Fruit fly (Drosophila melanogaster): Measurements from ENCODE around the gene Mur18B.
A peak's percentile ranks its signal among the peaks of the same experiment; 100 is the strongest.

Mur18B gene

dm6 chrX:19247200-19248052, 34.4 kb downstream of the Mur18B start, which contains the start of gene CG7992 (continued):
- TF ChIP-seq dati (GFP tag; IDR thresholded peaks at IDR 0.05) = no peak
- TF ChIP-seq eve (GFP tag; optimal IDR thresholded peaks at IDR 0.05) = no peak
- no peak for TF ChIP-seq dimm (GFP tag; IDR thresholded peaks at IDR 0.05)
- peak in 1 of 2 experiments; percentile 39 for TF ChIP-seq bsh (GFP tag; optimal IDR thresholded peaks at IDR 0.05)
- TF ChIP-seq CG16779 (GFP tag; IDR thresholded peaks at IDR 0.05) = no peak
- no peak for TF ChIP-seq Opbp (GFP tag; IDR thresholded peaks at IDR 0.05; ENCODE audit: partially characterized antibody)
- TF ChIP-seq CG15601 (tag; optimal IDR thresholded peaks at IDR 0.05) = no peak
- TF ChIP-seq nerfin-2 (GFP tag; IDR thresholded peaks at IDR 0.05; ENCODE audit: partially characterized antibody) = no peak
- peak in 1 of 2 experiments; percentile 9 for TF ChIP-seq crp (GFP tag; optimal IDR thresholded peaks at IDR 0.05)
- no peak for TF ChIP-seq CG43689 (GFP tag; IDR thresholded peaks at IDR 0.05)
- peak; percentile 29 for TF ChIP-seq Mad (GFP tag; optimal IDR thresholded peaks at IDR 0.05)
- no peak for TF ChIP-seq CG11085 (GFP tag; IDR thresholded peaks at IDR 0.05)
- no peak for TF ChIP-seq zen2 (GFP tag; IDR thresholded peaks at IDR 0.05; ENCODE audit: partially characterized antibody)
- peak; percentile 14 for TF ChIP-seq Asciz (GFP tag; optimal IDR thresholded peaks at IDR 0.05)
- TF ChIP-seq D19A (tag; optimal IDR thresholded peaks at IDR 0.05) = no peak
- TF ChIP-seq E2f1 (GFP tag; IDR thresholded peaks at IDR 0.05) = 0 out of 2 replicates have a peak, but pooled peaks have one; percentile 27
- TF ChIP-seq fu2 (GFP tag; optimal IDR thresholded peaks at IDR 0.05) = peak; percentile 68
- no peak for TF ChIP-seq wdn (GFP tag; IDR thresholded peaks at IDR 0.05)
- peak; percentile 55 for TF ChIP-seq CG9609 (GFP tag; optimal IDR thresholded peaks at IDR 0.05)
- TF ChIP-seq seq (GFP tag; IDR thresholded peaks at IDR 0.05) = no peak; the same call in 1 of the 2 replicates
- peak; percentile 73 for TF ChIP-seq dmrt99B (tag; optimal IDR thresholded peaks at IDR 0.05)
- no peak for TF ChIP-seq CG14050 (GFP tag; IDR thresholded peaks at IDR 0.05)
- no peak for TF ChIP-seq CG7372 (GFP tag; IDR thresholded peaks at IDR 0.05)
- TF ChIP-seq Bdp1 (GFP tag; optimal IDR thresholded peaks at IDR 0.05) = peak; percentile 23
- no peak for TF ChIP-seq tio (GFP tag; optimal IDR thresholded peaks at IDR 0.05)
- no peak for TF ChIP-seq wek (GFP tag; optimal IDR thresholded peaks at IDR 0.05)
- no peak for TF ChIP-seq ac (GFP tag; optimal IDR thresholded peaks at IDR 0.05)
- TF ChIP-seq B-H2 (GFP tag; optimal IDR thresholded peaks at IDR 0.05) = peak; percentile 16
- peak; percentile 74 for TF ChIP-seq pho (GFP tag; optimal IDR thresholded peaks at IDR 0.05)
- TF ChIP-seq dm (GFP tag; optimal IDR thresholded peaks at IDR 0.05) = peak; percentile 53

DNA sequence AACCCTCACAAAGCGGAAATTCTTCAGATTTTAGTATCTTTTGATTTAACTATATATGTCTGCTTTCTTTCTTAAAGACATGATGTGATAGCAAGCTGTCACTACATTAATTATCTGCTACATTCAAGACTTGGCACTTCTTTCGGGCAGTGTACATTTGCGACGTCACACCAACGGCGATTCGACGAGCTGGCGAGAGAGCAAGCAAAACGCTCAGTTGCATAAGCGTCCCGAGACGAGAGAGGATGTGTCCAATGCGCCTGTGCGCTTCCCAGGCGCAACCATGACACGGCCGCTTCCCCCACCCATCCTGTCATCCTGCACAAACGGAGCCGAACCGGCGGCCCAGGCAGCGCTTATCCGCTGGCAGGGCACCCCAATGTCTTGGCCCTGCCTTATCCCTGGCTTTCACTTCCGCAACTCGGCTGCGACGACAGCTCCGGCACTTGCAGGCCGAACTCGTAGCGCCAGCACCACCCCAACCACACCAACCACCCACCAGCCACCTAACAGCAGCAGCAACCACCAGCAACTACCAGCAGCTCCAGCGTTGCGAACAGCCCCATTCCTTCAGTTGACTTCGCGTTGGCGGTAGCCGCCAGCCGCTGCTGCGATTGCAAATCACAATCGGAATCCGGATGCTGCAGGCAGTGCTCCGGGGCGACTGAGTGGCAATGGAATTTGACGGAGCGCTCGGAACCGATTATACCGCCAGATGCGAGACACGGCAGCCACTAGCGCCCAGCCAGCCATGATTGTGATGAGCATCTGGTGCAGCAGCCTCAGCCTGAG, 35.6 kb downstream of the Mur18B start, which contains the start of gene Hs3st-B:
Hs3st-B (plus strand) TSS at position 214 of the 792 bp plus-strand sequence.
- TF ChIP-seq CG15514 (GFP tag; optimal IDR thresholded peaks at IDR 0.05) (peak; percentile 2), Rx (GFP tag; IDR thresholded peaks at IDR 0.05) (no peak), CG4328 (GFP tag; optimal IDR thresholded peaks at IDR 0.05) (no peak), CG9727 (GFP tag; optimal IDR thresholded peaks at IDR 0.05) (peak; percentile 34), CG30403 (GFP tag; optimal IDR thresholded peaks at IDR 0.05) (peak; percentile 29), CG12744 (GFP tag; optimal IDR thresholded peaks at IDR 0.05) (no peak), CG10979 (tag; optimal IDR thresholded peaks at IDR 0.05) (no peak), phol (tag; optimal IDR thresholded peaks at IDR 0.05) (peak; percentile 25), dysf (GFP tag; IDR thresholded peaks at IDR 0.05) (0 out of 3 replicates have a peak, but pooled peaks have one; percentile 27), CG10209 (GFP tag; optimal IDR thresholded peaks at IDR 0.05) (peak; percentile 11), zfh1 (GFP tag; IDR thresholded peaks at IDR 0.05) (peak; percentile 47; the same call in 2 of the 3 replicates), Eip74EF (GFP tag; optimal IDR thresholded peaks at IDR 0.05) (no peak), Abd-B (GFP tag; optimal IDR thresholded peaks at IDR 0.05) (no peak), nmo (GFP tag; optimal IDR thresholded peaks at IDR 0.05) (peak; percentile 27), ac (GFP tag; optimal IDR thresholded peaks at IDR 0.05) (no peak), CG10654 (GFP tag; optimal IDR thresholded peaks at IDR 0.05) (no peak), ewg (GFP tag; optimal IDR thresholded peaks at IDR 0.05) (peak; percentile 59), dimm (GFP tag; IDR thresholded peaks at IDR 0.05) (no peak), CG17359 (tag; optimal IDR thresholded peaks at IDR 0.05) (peak; percentile 19)
